Worm (Caenorhabditis elegans) whole organism, L2 larva: ENCODE results near the gene myo-3.

Experiments
- ama-1 ChIP-seq: fragments of 150-350 bp; optimal IDR thresholded peaks from 2 replicates; lab custom pipeline; 2018; ENCODE audit warnings: inconsistent platforms
- ceh-82 ChIP-seq: fragments of 150-350 bp; optimal IDR thresholded peaks from 2 replicates; lab custom pipeline; 2014; ENCODE audit warnings: missing biosample characterization, missing genetic modification characterization
- egl-27 ChIP-seq: sonication (generic microtip); optimal IDR thresholded peaks from 3 replicates; lab custom pipeline; 2017; ENCODE audit warnings: missing biosample characterization, missing genetic modification reagents, missing genetic modification characterization
- elt-3 ChIP-seq: sonication (generic microtip); optimal IDR thresholded peaks from 2 replicates; lab custom pipeline; 2017; ENCODE audit warnings: missing biosample characterization, missing genetic modification characterization
- fos-1 ChIP-seq: fragments of 150-350 bp; optimal IDR thresholded peaks from 2 replicates; lab custom pipeline; 2014; ENCODE audit warnings: missing biosample characterization, missing genetic modification characterization
- nhr-10 ChIP-seq: sonication (generic microtip); optimal IDR thresholded peaks from 2 replicates; lab custom pipeline; 2017; ENCODE audit warnings: missing biosample characterization, missing genetic modification characterization
- skn-1 ChIP-seq: sonication (generic microtip); optimal IDR thresholded peaks from 2 replicates; lab custom pipeline; 2017; ENCODE audit warnings: missing biosample characterization, missing genetic modification characterization
- unc-55 ChIP-seq: fragments of 150-350 bp; sonication (generic microtip); optimal IDR thresholded peaks from 3 replicates; lab custom pipeline; 2014; ENCODE audit warnings: missing biosample characterization, missing genetic modification reagents, missing genetic modification characterization
- unc-62 ChIP-seq: fragments of 150-350 bp; optimal IDR thresholded peaks from 2 replicates; lab custom pipeline; 2014; ENCODE audit warnings: missing biosample characterization, missing genetic modification reagents, missing genetic modification characterization
- ztf-11 ChIP-seq: sonication (generic microtip); optimal IDR thresholded peaks from 2 replicates; lab custom pipeline; 2017; ENCODE audit warnings: missing biosample characterization, missing genetic modification characterization

DNA sequence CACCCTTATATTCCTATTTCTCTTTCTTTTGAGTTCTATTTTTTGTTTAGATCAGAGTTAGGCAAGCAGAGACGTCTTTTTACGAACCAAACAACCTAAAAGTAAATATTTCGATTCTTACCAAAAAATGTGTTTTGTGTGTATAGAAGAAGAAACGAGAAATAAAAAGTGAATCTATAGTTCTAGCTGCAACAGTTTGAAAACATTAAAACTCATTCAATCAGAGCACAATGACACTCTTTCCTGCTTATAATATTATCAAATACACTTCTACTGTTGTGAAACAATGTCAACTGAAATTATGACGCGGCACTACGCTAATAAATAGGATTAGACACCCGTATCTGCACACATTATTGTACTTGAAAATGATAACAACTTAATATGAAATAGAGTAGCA is 38.3 kb downstream of the myo-3 start, which contains the start of gene ZK836.3:
- TF ChIP-seq egl-27 (tag; lab: Kevin White, UChicago) (no peak), elt-3 (no peak), unc-55 (no peak), unc-62 (no peak), nhr-10 (tag; lab: Kevin White, UChicago) (no peak), ceh-82 (tag; lab: Kevin White, UChicago) (no peak), ztf-11 (tag; lab: Kevin White, UChicago) (no peak), fos-1 (no peak), ama-1 (lab: Kevin White, UChicago) (no peak), skn-1 (tag; lab: Kevin White, UChicago) (no peak)
